Worm (Caenorhabditis elegans): ENCODE data around the gene C33D9.6.
A peak's percentile ranks its signal among the peaks of the same experiment; 100 is the strongest.

Gene C33D9.6

DNA sequence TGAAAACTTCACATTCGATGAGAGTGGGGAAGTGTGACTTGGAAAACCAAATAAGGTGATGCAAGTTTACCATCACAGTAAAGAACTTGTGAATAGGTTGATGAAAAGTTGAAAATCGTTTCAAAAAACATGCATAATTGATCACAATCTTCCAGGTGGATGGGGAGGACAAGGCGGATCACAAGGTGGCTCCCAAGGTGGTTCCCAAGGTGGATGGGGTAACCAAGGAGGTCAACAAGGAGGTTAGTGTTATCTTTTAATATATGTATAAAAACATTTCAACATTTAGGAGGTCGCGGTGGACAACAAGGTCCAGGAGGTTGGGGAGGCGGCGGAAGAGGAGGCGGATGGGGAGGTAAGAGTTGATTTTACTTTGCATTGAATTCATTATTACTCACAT, 39.7 kb upstream of the C33D9.6 start, which contains the start of gene T28C6.10:
Gene T28C6.10, plus strand, starts transcription at position 301 of the 400 bp plus-strand sequence.
- TF ChIP-seq mcd-1 (GFP tag; IDR thresholded peaks at IDR 0.05) = no peak
- no peak for TF ChIP-seq F57C9.4 (tag; optimal IDR thresholded peaks at IDR 0.05)

DNA sequence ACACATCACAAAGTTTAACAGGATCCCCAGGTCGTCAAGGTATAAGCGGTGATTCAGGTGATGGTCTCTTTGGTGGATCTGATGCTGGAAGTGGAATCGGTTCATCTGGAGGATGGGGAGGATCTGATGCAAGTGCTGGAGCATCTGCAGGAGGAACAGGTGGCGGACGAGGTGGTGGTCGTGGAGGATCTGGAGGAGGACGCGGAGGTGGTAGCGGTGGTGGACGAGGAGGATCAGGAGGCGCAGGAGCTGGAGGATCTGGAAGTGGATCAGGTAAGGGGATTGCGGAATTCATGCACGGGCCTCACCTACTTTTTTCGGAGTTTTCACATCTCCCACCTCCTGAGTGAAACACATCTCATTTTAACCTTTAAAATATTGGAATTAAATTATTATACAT, 38.7 kb upstream of the C33D9.6 start:
- TF ChIP-seq dpl-1 (GFP tag; optimal IDR thresholded peaks at IDR 0.05) (no peak), egrh-3 (GFP tag; IDR thresholded peaks at IDR 0.05) (peak; percentile 86)

DNA sequence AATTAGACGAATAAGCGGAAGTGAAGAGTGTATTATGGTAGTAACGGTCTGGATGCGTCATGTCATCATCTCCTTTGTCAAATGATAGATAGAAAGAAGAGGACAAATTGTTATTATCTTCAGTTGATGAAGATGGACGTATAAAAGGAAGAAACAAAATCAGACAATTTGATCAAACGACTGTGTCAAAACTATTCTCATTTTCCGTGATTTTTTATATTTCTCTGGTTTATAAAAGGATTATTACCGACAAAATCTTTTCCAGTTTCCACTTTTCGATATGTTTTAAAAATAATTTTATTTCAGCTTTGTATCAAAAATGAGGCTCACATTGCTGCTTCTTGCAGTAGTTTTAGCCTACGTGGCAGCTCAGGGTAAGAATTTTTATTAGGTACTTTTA, 38.1 kb upstream of the C33D9.6 start, which contains the start of gene grsp-2:
Gene grsp-2, plus strand, starts transcription at position 301 of the 400 bp plus-strand sequence.
- no peak for TF ChIP-seq fkh-3 (tag; optimal IDR thresholded peaks at IDR 0.05)

DNA sequence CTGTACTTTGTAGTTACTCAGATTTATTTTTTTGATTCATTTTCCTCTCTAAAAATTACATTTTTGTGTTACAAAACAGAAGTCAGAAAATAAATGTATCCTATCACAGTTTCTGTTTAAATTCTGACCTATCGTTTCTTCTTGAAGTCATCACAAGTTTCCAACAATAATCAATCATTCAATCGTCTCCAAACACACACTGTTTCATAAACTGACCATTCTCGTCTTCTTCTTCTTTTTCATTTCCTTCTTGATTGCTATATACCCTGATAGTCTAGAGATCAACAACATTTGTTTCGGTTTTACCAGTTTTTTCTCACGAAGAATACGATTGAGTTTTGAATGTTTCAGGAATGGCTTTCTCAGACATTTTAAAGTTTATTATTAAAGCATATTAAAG, 37.2 kb upstream of the C33D9.6 start:
- no peak for TF ChIP-seq ztf-26 (tag; optimal IDR thresholded peaks at IDR 0.05)
- TF ChIP-seq sptf-2 (GFP tag; optimal IDR thresholded peaks at IDR 0.05) = no peak
- TF ChIP-seq snpc-1.1 (tag; optimal IDR thresholded peaks at IDR 0.05; ENCODE audit: insufficient read depth) = no peak
- no peak for TF ChIP-seq rcor-1 (GFP tag; IDR thresholded peaks at IDR 0.05)
- TF ChIP-seq F23B12.7 (tag; optimal IDR thresholded peaks at IDR 0.05; ENCODE audit: insufficient read depth) = no peak
- no peak for TF ChIP-seq ceh-27 (GFP tag; optimal IDR thresholded peaks at IDR 0.05)
- TF ChIP-seq ztf-25 (GFP tag; IDR thresholded peaks at IDR 0.05) = no peak
- TF ChIP-seq madf-10 (tag; optimal IDR thresholded peaks at IDR 0.05) = no peak
- TF ChIP-seq cebp-2 (GFP tag; IDR thresholded peaks at IDR 0.05) = no peak
- TF ChIP-seq madf-6 (GFP tag; IDR thresholded peaks at IDR 0.05) = no peak
- TF ChIP-seq snpc-1.3 (tag; optimal IDR thresholded peaks at IDR 0.05; ENCODE audit: insufficient read depth) = no peak
- no peak for TF ChIP-seq tbp1 (GFP tag; optimal IDR thresholded peaks at IDR 0.05)
- TF ChIP-seq lin-40 (tag; optimal IDR thresholded peaks at IDR 0.05) = no peak
- TF ChIP-seq aptf-2 (GFP tag; conservative IDR thresholded peaks at IDR 0.05) = no peak
- TF ChIP-seq lir-1 (GFP tag; conservative IDR thresholded peaks at IDR 0.05) = no peak
- TF ChIP-seq pbrm-1 (GFP tag; IDR thresholded peaks at IDR 0.05) = no peak

DNA sequence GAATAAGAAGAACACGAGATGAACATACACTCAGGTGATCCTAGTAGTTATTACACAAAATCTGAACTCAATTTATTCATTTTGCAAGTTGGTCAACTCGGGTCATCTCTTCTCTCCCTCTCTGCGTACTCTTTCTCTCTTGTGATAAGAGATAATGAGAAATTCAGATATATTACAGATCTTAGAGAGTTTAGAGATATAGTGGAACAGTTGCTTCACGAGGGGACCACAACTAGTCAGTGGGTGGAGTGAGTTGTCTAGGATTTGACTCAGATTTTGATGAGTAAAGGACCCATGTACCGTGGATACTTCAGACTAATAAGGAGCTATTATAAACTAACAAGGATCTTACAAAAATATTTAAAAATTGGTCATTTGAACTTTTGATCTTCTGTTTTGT, 35.7 kb upstream of the C33D9.6 start, which contains the start of gene exc-5:
Gene exc-5, minus strand, starts transcription at position 57 of the 400 bp plus-strand sequence.
- no peak for TF ChIP-seq F49E8.2 (tag; optimal IDR thresholded peaks at IDR 0.05; ENCODE audit: insufficient read depth)
- TF ChIP-seq unc-62 (GFP tag; optimal IDR thresholded peaks at IDR 0.05) = no peak
- TF ChIP-seq B0261.1 (tag; optimal IDR thresholded peaks at IDR 0.05) = no peak
- TF ChIP-seq F39B2.1 (GFP tag; IDR thresholded peaks at IDR 0.05) = no peak
- TF ChIP-seq lsl-1 (GFP tag; optimal IDR thresholded peaks at IDR 0.05) = no peak
- TF ChIP-seq ekl-4 (GFP tag; IDR thresholded peaks at IDR 0.05) = no peak
- TF ChIP-seq K11D2.4 (GFP tag; IDR thresholded peaks at IDR 0.05) = no peak
- TF ChIP-seq tbx-9 (tag; optimal IDR thresholded peaks at IDR 0.05; ENCODE audit: borderline replicate concordance) = no peak
- TF ChIP-seq zim-3 (tag; optimal IDR thresholded peaks at IDR 0.05) = no peak
- no peak for TF ChIP-seq ceh-91 (GFP tag; IDR thresholded peaks at IDR 0.05)
- TF ChIP-seq C17E4.6 (GFP tag; IDR thresholded peaks at IDR 0.05) = no peak
- TF ChIP-seq attf-5 (GFP tag; optimal IDR thresholded peaks at IDR 0.05) = no peak
- no peak for TF ChIP-seq Y67H2A.10 (GFP tag; conservative IDR thresholded peaks at IDR 0.05)
- no peak for TF ChIP-seq nfya-2 (GFP tag; IDR thresholded peaks at IDR 0.05)
